Fruit fly (Drosophila melanogaster) whole organism, embryonic: ENCODE data around the gene Cyp12a4.

Source experiments
- ATbp ChIP-seq: fragments of 200-800 bp; sonication (Bioruptor generic); optimal IDR thresholded peaks from 2 replicates; lab custom pipeline; 2017; ENCODE audit warnings: missing biosample characterization, mild to moderate bottlenecking, missing genetic modification characterization, missing genetic modification reagents
- Blimp-1 ChIP-seq: fragments of 200-800 bp; sonication (Bioruptor generic); optimal IDR thresholded peaks from 3 replicates; lab custom pipeline; 2018; ENCODE audit warnings: missing biosample characterization, missing genetic modification characterization, mild to moderate bottlenecking, moderate library complexity, missing genetic modification reagents
- CG10654 ChIP-seq: fragments of 200-800 bp; sonication (Bioruptor generic); optimal IDR thresholded peaks from 2 replicates; lab custom pipeline; 2016; ENCODE audit warnings: missing biosample characterization, missing genetic modification characterization
- CG15269 ChIP-seq: fragments of 200-800 bp; sonication (Bioruptor generic); optimal IDR thresholded peaks from 2 replicates; lab custom pipeline; 2018; ENCODE audit warnings: missing biosample characterization, mild to moderate bottlenecking, missing genetic modification characterization, moderate library complexity
- CG1529 ChIP-seq: fragments of 200-800 bp; sonication (Bioruptor generic); optimal IDR thresholded peaks from 3 replicates; lab custom pipeline; 2018; ENCODE audit warnings: missing biosample characterization, missing genetic modification characterization
- CG16779 ChIP-seq: fragments of 200-800 bp; sonication (Bioruptor generic); IDR thresholded peaks from 2 replicates; pipeline ENCODE4 v1.3.6; 2022; ENCODE audit warnings: missing biosample characterization, missing genetic modification characterization
- CG17385 ChIP-seq: fragments of 200-800 bp; sonication (Bioruptor generic); optimal IDR thresholded peaks from 3 replicates; lab custom pipeline; 2018; ENCODE audit warnings: missing biosample characterization, mild to moderate bottlenecking, missing genetic modification characterization
- CG17568 ChIP-seq: fragments of 200-800 bp; sonication (Bioruptor generic); optimal IDR thresholded peaks from 2 replicates; lab custom pipeline; 2018; ENCODE audit warnings: missing biosample characterization, mild to moderate bottlenecking, missing genetic modification characterization, moderate library complexity
- CG18262 ChIP-seq: fragments of 200-800 bp; optimal IDR thresholded peaks from 3 replicates; lab custom pipeline; 2019; ENCODE audit warnings: missing biosample characterization, mild to moderate bottlenecking, missing genetic modification characterization, moderate library complexity
- CG4707 ChIP-seq: fragments of 200-800 bp; sonication (Bioruptor generic); optimal IDR thresholded peaks from 2 replicates; lab custom pipeline; 2018; ENCODE audit warnings: missing biosample characterization, mild to moderate bottlenecking, missing genetic modification characterization, moderate library complexity
- CG4730 ChIP-seq: fragments of 200-800 bp; sonication (Bioruptor generic); IDR thresholded peaks from 2 replicates; pipeline ENCODE4 v1.3.6; 2022; ENCODE audit warnings: missing biosample characterization, missing genetic modification characterization
- CG7786 ChIP-seq: fragments of 200-800 bp; sonication (Bioruptor generic); optimal IDR thresholded peaks from 2 replicates; lab custom pipeline; 2016; ENCODE audit warnings: missing biosample characterization, missing genetic modification characterization
- CG7839 ChIP-seq: fragments of 200-800 bp; sonication (Bioruptor generic); optimal IDR thresholded peaks from 3 replicates; lab custom pipeline; 2018; ENCODE audit warnings: missing biosample characterization, mild to moderate bottlenecking, missing genetic modification characterization, moderate library complexity
- CG8290 ChIP-seq, 3 experiments: fragments of 200-800 bp; sonication (Bioruptor generic); optimal IDR thresholded peaks; 2 replicates each; lab custom pipeline; 2016 to 2019; ENCODE audit warnings: missing biosample characterization in 3 of 3, missing genetic modification characterization in 3 of 3, mild to moderate bottlenecking in 2 of 3, moderate library complexity in 1 of 3
- CG8944 ChIP-seq: fragments of 200-800 bp; sonication (Bioruptor generic); optimal IDR thresholded peaks from 3 replicates; lab custom pipeline; 2016; ENCODE audit warnings: missing biosample characterization, missing genetic modification characterization
- CG9437 ChIP-seq: fragments of 200-800 bp; sonication (Bioruptor generic); optimal IDR thresholded peaks from 2 replicates; lab custom pipeline; 2018; ENCODE audit warnings: missing biosample characterization, mild to moderate bottlenecking, missing genetic modification characterization
- CoRest ChIP-seq: fragments of 200-800 bp; sonication (Bioruptor generic); optimal IDR thresholded peaks from 3 replicates; lab custom pipeline; 2018; ENCODE audit warnings: missing biosample characterization, mild to moderate bottlenecking, missing genetic modification characterization, moderate library complexity
- D19A ChIP-seq: fragments of 200-800 bp; optimal IDR thresholded peaks from 3 replicates; lab custom pipeline; 2019; ENCODE audit warnings: missing biosample characterization, mild to moderate bottlenecking, missing genetic modification characterization, moderate library complexity
- Deaf1 ChIP-seq: fragments of 200-800 bp; optimal IDR thresholded peaks from 3 replicates; lab custom pipeline; 2019; ENCODE audit warnings: missing biosample characterization, mild to moderate bottlenecking, missing genetic modification characterization, moderate library complexity
- Hr51 ChIP-seq, 2 experiments: fragments of 200-800 bp; sonication (Bioruptor generic); optimal IDR thresholded peaks; 2 replicates in 1 of 2; 3 replicates in 1 of 2; lab custom pipeline; 2016 to 2018; ENCODE audit warnings: missing biosample characterization in 2 of 2, missing genetic modification characterization in 2 of 2, mild to moderate bottlenecking in 1 of 2, moderate library complexity in 1 of 2
- Mrtf ChIP-seq: fragments of 200-800 bp; sonication (Bioruptor generic); IDR thresholded peaks from 3 replicates; pipeline ENCODE4 v1.3.6; 2022; ENCODE audit warnings: missing biosample characterization, missing genetic modification characterization
- Six4 ChIP-seq: fragments of 200-800 bp; sonication (Bioruptor generic); optimal IDR thresholded peaks from 2 replicates; lab custom pipeline; 2016; ENCODE audit warnings: missing biosample characterization, missing genetic modification characterization
- bab2 ChIP-seq: fragments of 200-800 bp; sonication (Bioruptor generic); optimal IDR thresholded peaks from 2 replicates; lab custom pipeline; 2016; ENCODE audit warnings: missing biosample characterization, missing genetic modification characterization
- chm ChIP-seq: fragments of 200-800 bp; sonication (Bioruptor generic); IDR thresholded peaks from 2 replicates; pipeline ENCODE4 v1.3.6; 2022; ENCODE audit warnings: missing biosample characterization, missing genetic modification characterization
- esg ChIP-seq: fragments of 200-800 bp; sonication (Bioruptor generic); conservative IDR thresholded peaks from 2 replicates; pipeline ENCODE4 v1.3.6; 2022; ENCODE audit warnings: missing biosample characterization, missing genetic modification characterization
- ewg ChIP-seq: fragments of 200-800 bp; sonication (Bioruptor generic); optimal IDR thresholded peaks from 3 replicates; lab custom pipeline; 2017; ENCODE audit warnings: mild to moderate bottlenecking, missing biosample characterization, missing genetic modification reagents, missing genetic modification characterization
- exex ChIP-seq: fragments of 200-800 bp; sonication (Bioruptor generic); optimal IDR thresholded peaks from 4 replicates; lab custom pipeline; 2018; ENCODE audit warnings: missing biosample characterization, mild to moderate bottlenecking, missing genetic modification characterization, moderate library complexity
- fd96Cb ChIP-seq: fragments of 200-800 bp; sonication (Bioruptor generic); optimal IDR thresholded peaks from 2 replicates; lab custom pipeline; 2018; ENCODE audit warnings: missing biosample characterization, mild to moderate bottlenecking, missing genetic modification characterization, moderate library complexity
- gem ChIP-seq: fragments of 200-800 bp; sonication (Bioruptor generic); optimal IDR thresholded peaks from 2 replicates; lab custom pipeline; 2019; ENCODE audit warnings: missing biosample characterization, mild to moderate bottlenecking, missing genetic modification characterization, moderate library complexity
- grn ChIP-seq: fragments of 200-800 bp; sonication (Bioruptor generic); optimal IDR thresholded peaks from 3 replicates; lab custom pipeline; 2017; ENCODE audit warnings: missing biosample characterization, missing genetic modification characterization
- gsb-n ChIP-seq: fragments of 200-800 bp; sonication (Bioruptor generic); optimal IDR thresholded peaks from 3 replicates; lab custom pipeline; 2018; ENCODE audit warnings: missing biosample characterization, mild to moderate bottlenecking, missing genetic modification characterization
- inv ChIP-seq: fragments of 200-800 bp; sonication (Bioruptor generic); IDR thresholded peaks from 2 replicates; pipeline ENCODE4 v1.3.6; 2022; ENCODE audit warnings: missing biosample characterization, missing genetic modification characterization; ENCODE audit not compliant: partially characterized antibody
- ken ChIP-seq: fragments of 200-800 bp; sonication (Bioruptor generic); IDR thresholded peaks from 3 replicates; pipeline ENCODE4 v1.3.6; 2022; ENCODE audit warnings: missing biosample characterization, missing genetic modification characterization
- lilli ChIP-seq: fragments of 200-800 bp; sonication (Bioruptor generic); optimal IDR thresholded peaks from 3 replicates; lab custom pipeline; 2016; ENCODE audit warnings: missing biosample characterization, missing genetic modification characterization
- lmd ChIP-seq: fragments of 200-800 bp; sonication (Bioruptor generic); IDR thresholded peaks from 2 replicates; pipeline ENCODE4 v1.3.6; 2022; ENCODE audit warnings: missing biosample characterization, missing genetic modification characterization
- lola ChIP-seq, 3 experiments: fragments of >200 bp in 2 of 3; fragments of 200-800 bp in 1 of 3; sonication (Bioruptor generic) in 1 of 3; optimal IDR thresholded peaks; 2 replicates each; lab custom pipeline; 2017 to 2019; ENCODE audit warnings: missing biosample characterization in 3 of 3, missing genetic modification characterization in 3 of 3, mild to moderate bottlenecking in 1 of 3, moderate library complexity in 1 of 3
- oc ChIP-seq: fragments of 200-800 bp; sonication (Bioruptor generic); optimal IDR thresholded peaks from 2 replicates; lab custom pipeline; 2018; ENCODE audit warnings: missing biosample characterization, mild to moderate bottlenecking, missing genetic modification characterization, moderate library complexity
- pan ChIP-seq, 4 experiments: fragments of >200 bp in 3 of 4; fragments of 200-800 bp in 1 of 4; sonication (Bioruptor generic) in 1 of 4; optimal IDR thresholded peaks in 3 of 4; IDR thresholded peaks in 1 of 4; 2 replicates each; pipeline versions ENCODE4 v1.3.6 to Lab custom; 2017 to 2022; ENCODE audit warnings: missing biosample characterization in 2 of 4, missing genetic modification characterization in 2 of 4, mixed read lengths in 1 of 4
- peb ChIP-seq: fragments of 200-800 bp; sonication (Bioruptor generic); IDR thresholded peaks from 2 replicates; pipeline ENCODE4 v1.3.6; 2022; ENCODE audit warnings: missing biosample characterization, missing genetic modification characterization
- sc ChIP-seq, 3 experiments: fragments of >200 bp in 2 of 3; fragments of 200-800 bp in 1 of 3; sonication (Bioruptor generic) in 1 of 3; optimal IDR thresholded peaks; 2 replicates in 2 of 3; 3 replicates in 1 of 3; lab custom pipeline; 2017; ENCODE audit warnings: mild to moderate bottlenecking in 1 of 3, missing biosample characterization in 1 of 3, missing genetic modification characterization in 1 of 3, missing genetic modification reagents in 1 of 3
- sens ChIP-seq: fragments of 200-800 bp; sonication (Bioruptor generic); peaks from one replicate; lab custom pipeline; 2016; ENCODE audit warnings: missing biosample characterization, missing genetic modification characterization
- sens-2 ChIP-seq: fragments of 200-800 bp; sonication (Bioruptor generic); IDR thresholded peaks from 2 replicates; pipeline ENCODE4 v1.3.6; 2022; ENCODE audit warnings: missing biosample characterization, missing genetic modification characterization
- slou ChIP-seq: fragments of 200-800 bp; sonication (Bioruptor generic); optimal IDR thresholded peaks from 3 replicates; lab custom pipeline; 2016; ENCODE audit warnings: missing biosample characterization, missing genetic modification characterization
- slp2 ChIP-seq: fragments of 200-800 bp; sonication (Bioruptor generic); optimal IDR thresholded peaks from 2 replicates; lab custom pipeline; 2016; ENCODE audit warnings: missing biosample characterization, missing genetic modification characterization
- tin ChIP-seq: fragments of 200-800 bp; sonication (Bioruptor generic); optimal IDR thresholded peaks from 3 replicates; lab custom pipeline; 2016; ENCODE audit warnings: missing biosample characterization, missing genetic modification characterization
- trem ChIP-seq: fragments of 200-800 bp; optimal IDR thresholded peaks from 3 replicates; lab custom pipeline; 2019; ENCODE audit warnings: missing biosample characterization, mild to moderate bottlenecking, missing genetic modification characterization, moderate library complexity
- vvl ChIP-seq: fragments of 200-800 bp; sonication (Bioruptor generic); IDR thresholded peaks from 2 replicates; pipeline ENCODE4 v1.3.6; 2022; ENCODE audit warnings: missing biosample characterization, missing genetic modification characterization
- wor ChIP-seq: fragments of 200-800 bp; sonication (Bioruptor generic); IDR thresholded peaks from 2 replicates; pipeline ENCODE4 v1.3.6; 2022; ENCODE audit warnings: missing biosample characterization, missing genetic modification characterization

The Cyp12a4 gene

DNA sequence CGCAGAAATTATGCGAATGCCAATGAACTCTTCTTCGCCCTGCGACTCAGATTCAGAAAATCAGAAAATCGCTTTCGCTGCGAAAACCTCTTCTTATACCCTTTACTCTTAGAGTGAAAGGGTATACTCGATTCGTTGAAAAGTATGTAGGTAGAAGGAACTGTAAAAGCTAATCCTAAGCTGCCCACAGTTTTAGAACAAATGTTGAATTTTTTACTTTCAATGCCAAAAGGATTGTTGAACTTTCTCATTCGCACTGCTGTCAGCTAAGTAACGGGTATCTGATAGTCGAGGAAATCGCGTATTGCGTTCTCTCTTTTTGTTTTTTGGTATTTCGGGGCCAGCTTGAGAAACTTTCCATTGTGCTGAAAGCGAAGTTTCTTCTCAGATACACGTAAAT lies 21.1 kb upstream of the Cyp12a4 start (continued):
- TF ChIP-seq peb (GFP tag; lab: Robert Waterston, UW) (no peak; the same call in 1 of the 2 replicates), inv (GFP tag; lab: Robert Waterston, UW) (peak; percentile 25; the same call in 1 of the 2 replicates), CG9437 (peak; percentile 1), CG18262 (tag; lab: Kevin White, UChicago) (peak; percentile 50), CG17385 (GFP tag; lab: Kevin White, UChicago) (peak; percentile 23), slou (GFP tag; lab: Kevin White, UChicago) (no peak), CG8944 (GFP tag; lab: Kevin White, UChicago) (peak; percentile 33), CG16779 (GFP tag; lab: Robert Waterston, UW) (no peak), Deaf1 (no peak), chm (GFP tag; lab: Robert Waterston, UW) (no peak), CG10654 (GFP tag; lab: Kevin White, UChicago) (peak; percentile 27), CG1529 (peak; percentile 41), vvl (GFP tag; lab: Robert Waterston, UW) (peak; percentile 51; the same call in 1 of the 2 replicates), bab2 (GFP tag; lab: Kevin White, UChicago) (peak; percentile 14), D19A (tag; lab: Kevin White, UChicago) (peak; percentile 7), CG4707 (no peak), sc (optimal IDR thresholded peaks at IDR 0.05; lab: Kevin White, UChicago) (no peak), sc (GFP tag; optimal IDR thresholded peaks at IDR 0.05; lab: Kevin White, UChicago) (peak; percentile 35), Six4 (GFP tag; lab: Kevin White, UChicago) (peak; percentile 17), slp2 (GFP tag; lab: Kevin White, UChicago) (peak; percentile 29), gsb-n (tag; lab: Kevin White, UChicago) (peak; percentile 14), CG17568 (GFP tag; lab: Kevin White, UChicago) (no peak), ewg (GFP tag; lab: Kevin White, UChicago) (peak; percentile 11), Mrtf (GFP tag; lab: Robert Waterston, UW) (no peak), tin (GFP tag; lab: Kevin White, UChicago) (peak; percentile 23), CG4730 (GFP tag; lab: Robert Waterston, UW) (no peak), CG7839 (tag; lab: Kevin White, UChicago) (peak; percentile 54), ken (peak; percentile 63; the same call in 2 of the 3 replicates), CG15269 (tag; lab: Kevin White, UChicago) (peak; percentile 19), fd96Cb (tag; lab: Kevin White, UChicago) (peak; percentile 63), CG8290 (GFP tag; optimal IDR thresholded peaks at IDR 0.05; lab: Kevin White, UChicago) (no peak), CG8290 (tag; optimal IDR thresholded peaks at IDR 0.05; lab: Kevin White, UChicago) (peak in 1 of 2 experiments; percentile 10), pan (optimal IDR thresholded peaks at IDR 0.05; lab: Kevin White, UChicago) (no peak), pan (GFP tag; optimal IDR thresholded peaks at IDR 0.05 in 1 of 2, IDR thresholded peaks at IDR 0.05 in 1 of 2) (peak in 1 of 2 experiments; percentile 22), gem (tag; lab: Kevin White, UChicago) (peak; percentile 62), trem (tag; lab: Kevin White, UChicago) (peak; percentile 21), lilli (GFP tag; lab: Kevin White, UChicago) (peak; percentile 21), exex (no peak), CoRest (tag; lab: Kevin White, UChicago) (peak; percentile 12), Blimp-1 (GFP tag; lab: Kevin White, UChicago) (peak; percentile 50), CG7786 (GFP tag; lab: Kevin White, UChicago) (peak; percentile 7), wor (GFP tag; lab: Robert Waterston, UW) (0 out of 2 replicates have a peak, but pooled peaks have one; percentile 27), oc (tag; lab: Kevin White, UChicago) (peak; percentile 35), lola (GFP tag; optimal IDR thresholded peaks at IDR 0.05; lab: Kevin White, UChicago) (peak in 1 of 3 experiments; percentile 11), lmd (no peak; the same call in 1 of the 2 replicates), sens (GFP tag; lab: Kevin White, UChicago) (peak; percentile 67), esg (GFP tag; lab: Robert Waterston, UW) (peak; percentile 33; the same call in 1 of the 2 replicates), grn (no peak), Hr51 (GFP tag; optimal IDR thresholded peaks at IDR 0.05; lab: Kevin White, UChicago) (peak in 1 of 2 experiments; percentile 36), sens-2 (GFP tag; lab: Robert Waterston, UW) (no peak), ATbp (GFP tag; lab: Kevin White, UChicago) (peak; percentile 54)
